Worm (Caenorhabditis elegans) whole organism, young adult: ENCODE data around the gene C38C3.3.

Experiments used
- ama-1 ChIP-seq, 3 experiments: fragments of 150-350 bp in 1 of 3; sonication (generic microtip) in 2 of 3; optimal IDR thresholded peaks; 2 replicates each; lab custom pipeline; 2014 to 2018; ENCODE audit warnings: missing biosample characterization in 2 of 3, missing genetic modification characterization in 2 of 3, missing genetic modification reagents in 2 of 3
- aptf-3 ChIP-seq: fragments of 200-800 bp; sonication (Bioruptor generic); IDR thresholded peaks from 2 replicates; pipeline ENCODE4 v1.3.6; 2022; ENCODE audit warnings: missing genetic modification characterization, missing compliant biosample characterization
- ceh-79 ChIP-seq: sonication (generic microtip); optimal IDR thresholded peaks from 2 replicates; lab custom pipeline; 2017; ENCODE audit warnings: mild to moderate bottlenecking, missing genetic modification characterization, missing compliant biosample characterization
- pbrm-1 ChIP-seq: fragments of 200-800 bp; sonication (Bioruptor generic); IDR thresholded peaks from 2 replicates; pipeline ENCODE4 v1.3.6; 2022; ENCODE audit warnings: missing genetic modification reagents, missing genetic modification characterization, missing compliant biosample characterization
- snpc-4 ChIP-seq, 5 experiments: fragments of 150-350 bp in 1 of 5; sonication (generic microtip) in 4 of 5; optimal IDR thresholded peaks; 2 replicates each; lab custom pipeline; 2014 to 2018; ENCODE audit warnings: missing genetic modification characterization in 5 of 5, missing biosample characterization in 3 of 5, antibody characterized with exemption in 2 of 5, mild to moderate bottlenecking in 2 of 5, missing compliant biosample characterization in 2 of 5, missing genotype in 2 of 5, moderate library complexity in 2 of 5, missing genetic modification reagents in 1 of 5

DNA sequence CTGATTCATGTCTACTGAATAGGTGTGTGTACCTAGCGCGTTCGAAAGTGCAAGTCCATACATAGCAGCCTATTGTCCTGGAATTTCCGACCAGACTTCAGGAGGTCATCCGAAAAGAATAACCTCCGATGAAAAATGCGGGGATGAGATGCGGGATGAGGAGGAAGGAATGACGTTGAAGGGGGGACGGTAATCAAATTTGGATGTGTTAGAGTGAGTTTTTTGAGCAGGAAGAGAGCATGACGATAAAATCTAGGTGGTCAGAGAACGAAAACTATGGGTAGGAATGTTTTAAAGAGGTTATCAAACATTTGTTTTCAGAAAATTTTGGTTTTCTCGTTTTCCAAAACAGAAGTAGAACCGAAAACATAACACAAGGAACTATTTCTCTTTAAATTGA is 9.4 kb upstream of the C38C3.3 start:
- TF ChIP-seq pbrm-1 (GFP tag; lab: Robert Waterston, UW), result no peak
- TF ChIP-seq snpc-4 (GFP tag; optimal IDR thresholded peaks at IDR 0.05; lab: Kevin White, UChicago), result no peak
- TF ChIP-seq snpc-4 (tag; optimal IDR thresholded peaks at IDR 0.05; lab: Kevin White, UChicago), result no peak
- no peak for TF ChIP-seq aptf-3
- TF ChIP-seq ceh-79 (tag; lab: Kevin White, UChicago), result no peak
- TF ChIP-seq ama-1 (optimal IDR thresholded peaks at IDR 0.05; lab: Kevin White, UChicago), result no peak
- no peak for TF ChIP-seq ama-1 (GFP tag; optimal IDR thresholded peaks at IDR 0.05; lab: Kevin White, UChicago)
